Fruit fly (Drosophila melanogaster) whole organism, embryonic: ENCODE results near the gene CG10866.

Source experiments
- BtbVII ChIP-seq: fragments of 200-800 bp; sonication (Bioruptor generic); optimal IDR thresholded peaks from 3 replicates; lab custom pipeline; 2017; ENCODE audit warnings: missing biosample characterization, mild to moderate bottlenecking, missing genetic modification characterization
- CG10565 ChIP-seq: fragments of 200-800 bp; sonication (Bioruptor generic); optimal IDR thresholded peaks from 3 replicates; lab custom pipeline; 2016; ENCODE audit warnings: missing biosample characterization, mild to moderate bottlenecking, missing genetic modification characterization
- CG12769 ChIP-seq: fragments of 200-800 bp; sonication (Bioruptor generic); optimal IDR thresholded peaks from 2 replicates; lab custom pipeline; 2019; ENCODE audit warnings: missing biosample characterization, mild to moderate bottlenecking, missing genetic modification characterization, moderate library complexity
- CG13424 ChIP-seq: fragments of 200-800 bp; sonication (Bioruptor generic); optimal IDR thresholded peaks from 2 replicates; lab custom pipeline; 2019; ENCODE audit warnings: missing biosample characterization, mild to moderate bottlenecking, missing genetic modification characterization, moderate library complexity
- CG14860 ChIP-seq: fragments of 200-800 bp; sonication (Bioruptor generic); IDR thresholded peaks from 3 replicates; pipeline ENCODE4 v1.3.6; 2022; ENCODE audit warnings: missing biosample characterization, missing genetic modification characterization; ENCODE audit not compliant: partially characterized antibody
- CG17912 ChIP-seq: fragments of 200-800 bp; sonication (Bioruptor generic); optimal IDR thresholded peaks from 2 replicates; lab custom pipeline; 2018; ENCODE audit warnings: missing biosample characterization, mild to moderate bottlenecking, missing genetic modification characterization
- CG18011 ChIP-seq: fragments of 200-800 bp; sonication (Bioruptor generic); optimal IDR thresholded peaks from 2 replicates; lab custom pipeline; 2017; ENCODE audit warnings: missing biosample characterization, missing genetic modification characterization, mild to moderate bottlenecking, moderate library complexity, missing genotype
- CG1832 ChIP-seq: fragments of 200-800 bp; sonication (Bioruptor generic); optimal IDR thresholded peaks from 2 replicates; lab custom pipeline; 2017; ENCODE audit warnings: missing biosample characterization, mild to moderate bottlenecking, missing genetic modification characterization, inconsistent platforms
- CG18619 ChIP-seq: fragments of 200-800 bp; sonication (Bioruptor generic); optimal IDR thresholded peaks from 3 replicates; lab custom pipeline; 2017; ENCODE audit warnings: missing biosample characterization, mild to moderate bottlenecking, missing genetic modification characterization
- CG2116 ChIP-seq: fragments of 200-800 bp; sonication (Bioruptor generic); optimal IDR thresholded peaks from 3 replicates; lab custom pipeline; 2018; ENCODE audit warnings: missing biosample characterization, mild to moderate bottlenecking, missing genetic modification characterization
- CG30403 ChIP-seq: fragments of 200-800 bp; sonication (Bioruptor generic); optimal IDR thresholded peaks from 3 replicates; lab custom pipeline; 2016; ENCODE audit warnings: missing biosample characterization, missing genetic modification characterization
- CG3065 ChIP-seq: fragments of 200-800 bp; sonication (Bioruptor generic); optimal IDR thresholded peaks from 2 replicates; lab custom pipeline; 2016; ENCODE audit warnings: missing biosample characterization, missing genetic modification characterization
- CG31388 ChIP-seq: fragments of 200-800 bp; sonication (Bioruptor generic); optimal IDR thresholded peaks from 2 replicates; lab custom pipeline; 2016; ENCODE audit warnings: missing biosample characterization, missing genetic modification characterization
- CG34376 ChIP-seq: fragments of 200-800 bp; sonication (Bioruptor generic); optimal IDR thresholded peaks from 2 replicates; lab custom pipeline; 2018; ENCODE audit warnings: missing biosample characterization, mild to moderate bottlenecking, missing genetic modification characterization
- CG3838 ChIP-seq: fragments of 200-800 bp; sonication (Bioruptor generic); optimal IDR thresholded peaks from 3 replicates; lab custom pipeline; 2016; ENCODE audit warnings: missing biosample characterization, missing genetic modification characterization
- CG4424 ChIP-seq: fragments of 200-800 bp; sonication (Bioruptor generic); optimal IDR thresholded peaks from 3 replicates; lab custom pipeline; 2016; ENCODE audit warnings: missing biosample characterization, missing genetic modification characterization
- CG4730 ChIP-seq: fragments of 200-800 bp; sonication (Bioruptor generic); IDR thresholded peaks from 2 replicates; pipeline ENCODE4 v1.3.6; 2022; ENCODE audit warnings: missing biosample characterization, missing genetic modification characterization
- CG4820 ChIP-seq: fragments of 200-800 bp; sonication (Bioruptor generic); optimal IDR thresholded peaks from 3 replicates; lab custom pipeline; 2016; ENCODE audit warnings: missing biosample characterization, missing genetic modification characterization
- CG9797 ChIP-seq: fragments of 200-800 bp; sonication (Bioruptor generic); optimal IDR thresholded peaks from 3 replicates; lab custom pipeline; 2018; ENCODE audit warnings: missing biosample characterization, mild to moderate bottlenecking, missing genetic modification characterization
- CrebB ChIP-seq: fragments of 200-800 bp; sonication (Bioruptor generic); optimal IDR thresholded peaks from 3 replicates; lab custom pipeline; 2018; ENCODE audit warnings: missing biosample characterization, mild to moderate bottlenecking, missing genetic modification characterization
- Dad ChIP-seq: fragments of 200-800 bp; sonication (Bioruptor generic); optimal IDR thresholded peaks from 3 replicates; lab custom pipeline; 2016; ENCODE audit warnings: missing biosample characterization, missing genetic modification characterization
- Dek ChIP-seq: fragments of 200-800 bp; sonication (Bioruptor generic); optimal IDR thresholded peaks from 3 replicates; lab custom pipeline; 2019; ENCODE audit warnings: missing biosample characterization, mild to moderate bottlenecking, missing genetic modification characterization, moderate library complexity
- Dll ChIP-seq: fragments of 200-800 bp; sonication (Bioruptor generic); IDR thresholded peaks from 4 replicates; pipeline ENCODE4 v1.3.6; 2022; ENCODE audit warnings: missing biosample characterization, missing genetic modification characterization; ENCODE audit not compliant: partially characterized antibody
- Doc2 ChIP-seq: fragments of 200-800 bp; sonication (Bioruptor generic); IDR thresholded peaks from 2 replicates; pipeline ENCODE4 v1.3.6; 2022; ENCODE audit warnings: missing biosample characterization, missing genetic modification characterization
- Eip74EF ChIP-seq, 2 experiments: fragments of 200-800 bp in 1 of 2; fragments of >200 bp in 1 of 2; sonication (Bioruptor generic) in 1 of 2; optimal IDR thresholded peaks; 2 replicates each; lab custom pipeline; 2017 to 2019; ENCODE audit warnings: missing biosample characterization in 2 of 2, missing genetic modification characterization in 2 of 2, mild to moderate bottlenecking in 1 of 2, moderate library complexity in 1 of 2
- Ets65A ChIP-seq: fragments of 200-800 bp; sonication (Bioruptor generic); peaks from one replicate; lab custom pipeline; 2016; ENCODE audit warnings: missing biosample characterization, missing genetic modification characterization
- Fer1 ChIP-seq: fragments of 200-800 bp; sonication (Bioruptor generic); optimal IDR thresholded peaks from 2 replicates; lab custom pipeline; 2017; ENCODE audit warnings: missing biosample characterization, mild to moderate bottlenecking, missing genetic modification characterization
- Hey ChIP-seq: fragments of 200-800 bp; sonication (Bioruptor generic); optimal IDR thresholded peaks from 3 replicates; lab custom pipeline; 2018; ENCODE audit warnings: missing biosample characterization, mild to moderate bottlenecking, missing genetic modification characterization
- HmgZ ChIP-seq: fragments of 200-800 bp; sonication (Bioruptor generic); optimal IDR thresholded peaks from 2 replicates; lab custom pipeline; 2018; ENCODE audit warnings: missing biosample characterization, mild to moderate bottlenecking, missing genetic modification characterization
- Hmr ChIP-seq: fragments of 200-800 bp; sonication (Bioruptor generic); optimal IDR thresholded peaks from 3 replicates; lab custom pipeline; 2017; ENCODE audit warnings: mild to moderate bottlenecking, missing biosample characterization, missing genetic modification reagents, missing genetic modification characterization
- MESR4 ChIP-seq: fragments of 200-800 bp; sonication (Bioruptor generic); optimal IDR thresholded peaks from 2 replicates; lab custom pipeline; 2018; ENCODE audit warnings: missing biosample characterization, mild to moderate bottlenecking, missing genetic modification characterization, moderate library complexity
- Oaz ChIP-seq: fragments of 200-800 bp; sonication (Bioruptor generic); IDR thresholded peaks from 2 replicates; pipeline ENCODE4 v1.3.6; 2022; ENCODE audit warnings: missing biosample characterization, missing genetic modification characterization
- Side ChIP-seq: fragments of 200-800 bp; sonication (Bioruptor generic); optimal IDR thresholded peaks from 2 replicates; lab custom pipeline; 2016; ENCODE audit warnings: missing biosample characterization, missing genetic modification characterization
- Sry-β ChIP-seq: fragments of 200-800 bp; sonication (Bioruptor generic); optimal IDR thresholded peaks from 2 replicates; lab custom pipeline; 2018; ENCODE audit warnings: missing biosample characterization, mild to moderate bottlenecking, missing genetic modification characterization, moderate library complexity
- Ssrp ChIP-seq: fragments of 200-800 bp; sonication (Bioruptor generic); optimal IDR thresholded peaks from 2 replicates; lab custom pipeline; 2018; ENCODE audit warnings: missing biosample characterization, mild to moderate bottlenecking, missing genetic modification characterization, moderate library complexity
- Xrp1 ChIP-seq: fragments of 200-800 bp; sonication (Bioruptor generic); IDR thresholded peaks from 2 replicates; pipeline ENCODE4 v1.3.6; 2022; ENCODE audit warnings: missing biosample characterization, missing genetic modification characterization
- corto ChIP-seq: fragments of 200-800 bp; sonication (Bioruptor generic); optimal IDR thresholded peaks from 2 replicates; lab custom pipeline; 2016; ENCODE audit warnings: missing biosample characterization, mild to moderate bottlenecking, missing genetic modification characterization, moderate library complexity
- dmrt99B ChIP-seq: fragments of 200-800 bp; sonication (Bioruptor generic); optimal IDR thresholded peaks from 2 replicates; lab custom pipeline; 2018; ENCODE audit warnings: missing biosample characterization, mild to moderate bottlenecking, missing genetic modification characterization, moderate library complexity
- ewg ChIP-seq: fragments of 200-800 bp; sonication (Bioruptor generic); optimal IDR thresholded peaks from 3 replicates; lab custom pipeline; 2017; ENCODE audit warnings: mild to moderate bottlenecking, missing biosample characterization, missing genetic modification reagents, missing genetic modification characterization
- gem ChIP-seq: fragments of 200-800 bp; sonication (Bioruptor generic); optimal IDR thresholded peaks from 2 replicates; lab custom pipeline; 2019; ENCODE audit warnings: missing biosample characterization, mild to moderate bottlenecking, missing genetic modification characterization, moderate library complexity
- gsb ChIP-seq: fragments of 200-800 bp; sonication (Bioruptor generic); IDR thresholded peaks from 2 replicates; pipeline ENCODE4 v1.3.6; 2022; ENCODE audit warnings: missing biosample characterization, missing genetic modification characterization
- inv ChIP-seq: fragments of 200-800 bp; sonication (Bioruptor generic); IDR thresholded peaks from 2 replicates; pipeline ENCODE4 v1.3.6; 2022; ENCODE audit warnings: missing biosample characterization, missing genetic modification characterization; ENCODE audit not compliant: partially characterized antibody
- knrl ChIP-seq: fragments of 200-800 bp; sonication (Bioruptor generic); IDR thresholded peaks from 3 replicates; pipeline ENCODE4 v1.3.6; 2022; ENCODE audit warnings: missing biosample characterization, missing genetic modification characterization; ENCODE audit not compliant: partially characterized antibody
- mld ChIP-seq: fragments of 200-800 bp; sonication (Bioruptor generic); IDR thresholded peaks from 3 replicates; pipeline ENCODE4 v1.3.6; 2022; ENCODE audit warnings: missing biosample characterization, missing genetic modification characterization; ENCODE audit not compliant: partially characterized antibody
- nau ChIP-seq: fragments of 200-800 bp; sonication (Bioruptor generic); optimal IDR thresholded peaks from 3 replicates; lab custom pipeline; 2017; ENCODE audit warnings: missing biosample characterization, mild to moderate bottlenecking, missing genetic modification characterization, missing genetic modification reagents
- odd ChIP-seq: fragments of 200-800 bp; sonication (Bioruptor generic); optimal IDR thresholded peaks from 2 replicates; lab custom pipeline; 2017; ENCODE audit warnings: missing biosample characterization, mild to moderate bottlenecking, missing genetic modification characterization
- sens-2 ChIP-seq: fragments of 200-800 bp; sonication (Bioruptor generic); IDR thresholded peaks from 2 replicates; pipeline ENCODE4 v1.3.6; 2022; ENCODE audit warnings: missing biosample characterization, missing genetic modification characterization
- sug ChIP-seq: fragments of 200-800 bp; optimal IDR thresholded peaks from 2 replicates; lab custom pipeline; 2019; ENCODE audit warnings: missing biosample characterization, mild to moderate bottlenecking, missing genetic modification characterization, moderate library complexity
- wek ChIP-seq: fragments of 200-800 bp; sonication (Bioruptor generic); optimal IDR thresholded peaks from 3 replicates; lab custom pipeline; 2018; ENCODE audit warnings: missing biosample characterization, mild to moderate bottlenecking, missing genetic modification characterization, moderate library complexity
- zf30C ChIP-seq: fragments of 200-800 bp; sonication (Bioruptor generic); optimal IDR thresholded peaks from 3 replicates; lab custom pipeline; 2018; ENCODE audit warnings: missing biosample characterization, mild to moderate bottlenecking, missing genetic modification characterization

Gene CG10866

dm6 chr3L:3952468-3952867 lies 14.7 kb upstream of the CG10866 start, which contains the start of gene CG14984 (continued):
- TF ChIP-seq CG3065 (GFP tag; lab: Kevin White, UChicago) (no peak), CG10565 (GFP tag; lab: Kevin White, UChicago) (no peak), Sry-β (GFP tag; lab: Kevin White, UChicago) (no peak), Ssrp (tag; lab: Kevin White, UChicago) (no peak), CrebB (tag; lab: Kevin White, UChicago) (no peak), CG18619 (no peak), ewg (no peak), Doc2 (no peak), Dad (GFP tag; lab: Kevin White, UChicago) (peak; percentile 45), knrl (GFP tag; lab: Robert Waterston, UW) (no peak), CG4730 (GFP tag; lab: Robert Waterston, UW) (no peak), Hmr (GFP tag; lab: Kevin White, UChicago) (peak; percentile 20), inv (GFP tag; lab: Robert Waterston, UW) (no peak), CG4424 (peak; percentile 29), MESR4 (GFP tag; lab: Kevin White, UChicago) (no peak), CG12769 (tag; lab: Kevin White, UChicago) (no peak), Eip74EF (GFP tag; optimal IDR thresholded peaks at IDR 0.05; lab: Kevin White, UChicago) (no peak), Dek (no peak), Ets65A (GFP tag; lab: Kevin White, UChicago) (peak; percentile 92), zf30C (GFP tag; lab: Kevin White, UChicago) (no peak), CG34376 (GFP tag; lab: Kevin White, UChicago) (peak; percentile 5), wek (GFP tag; lab: Kevin White, UChicago) (no peak), Hey (tag; lab: Kevin White, UChicago) (no peak), nau (GFP tag; lab: Kevin White, UChicago) (no peak), gem (tag; lab: Kevin White, UChicago) (peak; percentile 38), CG14860 (GFP tag; lab: Robert Waterston, UW) (no peak), dmrt99B (peak; percentile 28), CG9797 (GFP tag; lab: Kevin White, UChicago) (no peak), odd (GFP tag; lab: Kevin White, UChicago) (no peak), CG1832 (no peak), Xrp1 (peak; percentile 34; the same call in 1 of the 2 replicates), Fer1 (peak; percentile 63), mld (no peak), Side (GFP tag; lab: Kevin White, UChicago) (peak; percentile 10), CG30403 (GFP tag; lab: Kevin White, UChicago) (peak; percentile 27), HmgZ (tag; lab: Kevin White, UChicago) (no peak), CG4820 (GFP tag; lab: Kevin White, UChicago) (peak; percentile 19), corto (GFP tag; lab: Kevin White, UChicago) (no peak), CG17912 (GFP tag; lab: Kevin White, UChicago) (no peak), CG18011 (GFP tag; lab: Kevin White, UChicago) (no peak), CG2116 (GFP tag; lab: Kevin White, UChicago) (no peak), BtbVII (GFP tag; lab: Kevin White, UChicago) (peak; percentile 36), CG31388 (GFP tag; lab: Kevin White, UChicago) (peak; percentile 4), sug (tag; lab: Kevin White, UChicago) (no peak), Oaz (GFP tag; lab: Robert Waterston, UW) (no peak), sens-2 (GFP tag; lab: Robert Waterston, UW) (no peak), gsb (peak; percentile 43; the same call in 1 of the 2 replicates), Dll (GFP tag; lab: Robert Waterston, UW) (no peak), CG13424 (tag; lab: Kevin White, UChicago) (no peak), CG3838 (GFP tag; lab: Kevin White, UChicago) (no peak)
